Worm (Caenorhabditis elegans) whole organism, L1 larva: ENCODE measurements around the gene str-140.

Experiments used
- C04F5.9 ChIP-seq: sonication (generic microtip); optimal IDR thresholded peaks from 2 replicates; lab custom pipeline; 2016; ENCODE audit warnings: missing genetic modification characterization, missing compliant biosample characterization
- F16B12.6 ChIP-seq: fragments of 150-350 bp; optimal IDR thresholded peaks from 2 replicates; lab custom pipeline; 2014; ENCODE audit warnings: missing biosample characterization, missing genetic modification characterization
- aha-1 ChIP-seq: fragments of 150-350 bp; optimal IDR thresholded peaks from 2 replicates; lab custom pipeline; 2014; ENCODE audit warnings: missing biosample characterization, missing genetic modification characterization
- alr-1 ChIP-seq: fragments of 200-800 bp; sonication (Bioruptor generic); optimal IDR thresholded peaks from 2 replicates; lab custom pipeline; 2018; ENCODE audit warnings: borderline replicate concordance, mild to moderate bottlenecking, missing genetic modification characterization, missing compliant biosample characterization
- ama-1 ChIP-seq: fragments of 150-350 bp; optimal IDR thresholded peaks from 2 replicates; lab custom pipeline; 2014
- ceh-82 ChIP-seq, 3 experiments: fragments of 150-350 bp in 1 of 3; sonication (generic microtip) in 2 of 3; optimal IDR thresholded peaks; 2 replicates each; lab custom pipeline; 2014 to 2017; ENCODE audit warnings: missing biosample characterization in 3 of 3, missing genetic modification characterization in 3 of 3
- ces-1 ChIP-seq: fragments of 150-350 bp; optimal IDR thresholded peaks from 2 replicates; lab custom pipeline; 2014; ENCODE audit warnings: missing biosample characterization, missing genetic modification reagents, missing genetic modification characterization
- dsc-1 ChIP-seq: sonication (generic microtip); optimal IDR thresholded peaks from 2 replicates; lab custom pipeline; 2016; ENCODE audit warnings: mild to moderate bottlenecking, missing genetic modification characterization, missing compliant biosample characterization
- egl-13 ChIP-seq: sonication (generic microtip); optimal IDR thresholded peaks from 2 replicates; lab custom pipeline; 2016; ENCODE audit warnings: missing genotype, missing genetic modification reagents, missing genetic modification characterization, missing compliant biosample characterization
- fkh-10 ChIP-seq: sonication (generic microtip); optimal IDR thresholded peaks from 2 replicates; lab custom pipeline; 2017; ENCODE audit warnings: missing biosample characterization, missing genetic modification reagents, missing genetic modification characterization
- fkh-4 ChIP-seq: sonication (generic microtip); optimal IDR thresholded peaks from 2 replicates; lab custom pipeline; 2016; ENCODE audit warnings: missing compliant biosample characterization, missing genetic modification characterization, borderline replicate concordance
- fkh-8 ChIP-seq: sonication (generic microtip); optimal IDR thresholded peaks from 2 replicates; lab custom pipeline; 2016; ENCODE audit warnings: mild to moderate bottlenecking, missing genetic modification characterization, missing compliant biosample characterization
- hlh-17 ChIP-seq: fragments of 200-800 bp; sonication (Bioruptor generic); optimal IDR thresholded peaks from 2 replicates; lab custom pipeline; 2018; ENCODE audit warnings: missing genetic modification characterization, mild to moderate bottlenecking, missing compliant biosample characterization, moderate library complexity, borderline replicate concordance
- isw-1 ChIP-seq: fragments of 200-800 bp; sonication (Bioruptor generic); IDR thresholded peaks from 2 replicates; pipeline ENCODE4 v1.3.6; 2022; ENCODE audit warnings: missing genetic modification characterization, missing compliant biosample characterization
- lin-14 ChIP-seq: fragments of 200-800 bp; sonication (Bioruptor generic); optimal IDR thresholded peaks from 2 replicates; lab custom pipeline; 2018; ENCODE audit warnings: mild to moderate bottlenecking, missing genetic modification characterization, moderate library complexity, missing compliant biosample characterization
- lin-15B ChIP-seq: fragments of 150-350 bp; sonication (generic microtip); optimal IDR thresholded peaks from 3 replicates; lab custom pipeline; 2014; ENCODE audit warnings: missing biosample characterization, missing genetic modification characterization
- lin-39 ChIP-seq: fragments of 150-350 bp; optimal IDR thresholded peaks from 2 replicates; lab custom pipeline; 2014; ENCODE audit warnings: missing biosample characterization, missing genetic modification reagents, missing genetic modification characterization
- mab-9 ChIP-seq: fragments of 200-800 bp; sonication (Bioruptor generic); IDR thresholded peaks from 2 replicates; pipeline ENCODE4 v1.3.6; 2022; ENCODE audit warnings: missing genetic modification reagents, missing genetic modification characterization, missing compliant biosample characterization
- mdl-1 ChIP-seq, 2 experiments: fragments of 150-350 bp; optimal IDR thresholded peaks; 2 replicates each; lab custom pipeline; 2014 to 2017; ENCODE audit warnings: missing biosample characterization in 2 of 2, missing genetic modification characterization in 2 of 2, inconsistent platforms in 1 of 2
- nhr-11 ChIP-seq: fragments of 150-350 bp; optimal IDR thresholded peaks from 2 replicates; lab custom pipeline; 2014; ENCODE audit warnings: missing biosample characterization, missing genetic modification characterization
- nhr-12 ChIP-seq: sonication (generic microtip); optimal IDR thresholded peaks from 2 replicates; lab custom pipeline; 2017; ENCODE audit warnings: missing biosample characterization, missing genetic modification characterization
- nhr-19 ChIP-seq: fragments of 200-800 bp; sonication (Bioruptor generic); conservative IDR thresholded peaks from 2 replicates; pipeline ENCODE4 v1.3.6; 2022; ENCODE audit warnings: missing genetic modification characterization, missing compliant biosample characterization
- nhr-237 ChIP-seq: fragments of 150-350 bp; optimal IDR thresholded peaks from 2 replicates; lab custom pipeline; 2014; ENCODE audit warnings: missing biosample characterization, missing genetic modification characterization
- nhr-28 ChIP-seq: fragments of 150-350 bp; optimal IDR thresholded peaks from 2 replicates; lab custom pipeline; 2014; ENCODE audit warnings: missing biosample characterization, missing genetic modification characterization
- nhr-47 ChIP-seq: sonication (generic microtip); optimal IDR thresholded peaks from 2 replicates; lab custom pipeline; 2016; ENCODE audit warnings: mild to moderate bottlenecking, missing genetic modification characterization, moderate library complexity, missing compliant biosample characterization
- nhr-71 ChIP-seq: sonication (generic microtip); optimal IDR thresholded peaks from 2 replicates; lab custom pipeline; 2016; ENCODE audit warnings: mild to moderate bottlenecking, missing genetic modification characterization, moderate library complexity, missing compliant biosample characterization
- nhr-76 ChIP-seq: sonication (generic microtip); optimal IDR thresholded peaks from 2 replicates; lab custom pipeline; 2017; ENCODE audit warnings: missing biosample characterization, missing genetic modification characterization
- nhr-77 ChIP-seq: fragments of 150-350 bp; optimal IDR thresholded peaks from 2 replicates; lab custom pipeline; 2014; ENCODE audit warnings: missing biosample characterization, missing genetic modification characterization
- nhr-90 ChIP-seq: sonication (generic microtip); optimal IDR thresholded peaks from 2 replicates; lab custom pipeline; 2016; ENCODE audit warnings: mild to moderate bottlenecking, missing genetic modification characterization, missing compliant biosample characterization; ENCODE audit not compliant: poor library complexity
- pag-3 ChIP-seq: sonication (generic microtip); optimal IDR thresholded peaks from 2 replicates; lab custom pipeline; 2017; ENCODE audit warnings: missing genetic modification characterization, mild to moderate bottlenecking, missing compliant biosample characterization, antibody characterized with exemption, borderline replicate concordance; ENCODE audit not compliant: insufficient read depth
- skn-1 ChIP-seq: fragments of 150-350 bp; optimal IDR thresholded peaks from 2 replicates; lab custom pipeline; 2014; ENCODE audit warnings: missing biosample characterization, missing genetic modification characterization
- snpc-4 ChIP-seq: fragments of 150-350 bp; optimal IDR thresholded peaks from 2 replicates; lab custom pipeline; 2014; ENCODE audit warnings: missing biosample characterization, missing genetic modification characterization
- snu-23 ChIP-seq: sonication (generic microtip); optimal IDR thresholded peaks from 2 replicates; lab custom pipeline; 2016; ENCODE audit warnings: missing genetic modification characterization, missing compliant biosample characterization
- sup-37 ChIP-seq: fragments of 200-800 bp; sonication (Bioruptor generic); optimal IDR thresholded peaks from 2 replicates; lab custom pipeline; 2018; ENCODE audit warnings: mild to moderate bottlenecking, missing genetic modification characterization, missing compliant biosample characterization
- tbx-2 ChIP-seq: sonication (generic microtip); optimal IDR thresholded peaks from 2 replicates; lab custom pipeline; 2016; ENCODE audit warnings: missing genetic modification characterization, missing compliant biosample characterization
- tlp-1 ChIP-seq: fragments of 150-350 bp; optimal IDR thresholded peaks from 2 replicates; lab custom pipeline; 2014; ENCODE audit warnings: missing biosample characterization, missing genetic modification characterization
- unc-130 ChIP-seq: fragments of 150-350 bp; optimal IDR thresholded peaks from 2 replicates; lab custom pipeline; 2017; ENCODE audit warnings: missing biosample characterization, missing genetic modification characterization, inconsistent platforms
- unc-86 ChIP-seq: sonication (generic microtip); optimal IDR thresholded peaks from 2 replicates; lab custom pipeline; 2016; ENCODE audit warnings: missing genetic modification characterization, missing compliant biosample characterization
- unc-98 ChIP-seq: fragments of 200-800 bp; sonication (Bioruptor generic); IDR thresholded peaks from 2 replicates; pipeline ENCODE4 v1.3.6; 2022; ENCODE audit warnings: missing genetic modification characterization, missing compliant biosample characterization
- xbp-1 ChIP-seq: sonication (generic microtip); optimal IDR thresholded peaks from 2 replicates; lab custom pipeline; 2016; ENCODE audit warnings: missing genetic modification characterization, missing compliant biosample characterization
- ztf-11 ChIP-seq, 2 experiments: sonication (generic microtip); optimal IDR thresholded peaks; 2 replicates each; lab custom pipeline; 2016 to 2017; ENCODE audit warnings: missing genetic modification characterization in 2 of 2, missing biosample characterization in 1 of 2, missing compliant biosample characterization in 1 of 2

str-140 gene

DNA sequence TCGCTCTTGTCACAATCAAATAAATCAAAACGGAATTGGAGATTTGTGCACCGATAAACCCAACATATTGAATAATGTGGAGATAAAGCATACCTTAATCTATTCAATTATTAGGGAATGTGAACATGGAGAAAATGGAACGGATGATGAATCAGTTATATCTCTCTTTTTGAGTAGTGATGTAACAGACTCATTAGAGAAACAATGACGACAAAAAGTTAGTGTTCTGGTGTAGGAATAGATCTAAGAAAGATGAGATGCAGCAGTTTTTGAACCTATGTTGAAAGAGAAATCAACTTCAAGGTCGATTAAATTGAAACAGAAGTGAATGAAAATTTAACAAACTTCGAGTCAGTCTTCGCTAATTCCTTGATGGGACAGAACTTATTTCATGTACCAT is 27.7 kb upstream of the str-140 start, which contains the start of gene str-146:
Gene str-146, minus strand, starts transcription at position 101 of the 400 bp plus-strand sequence.
- TF ChIP-seq lin-14 (GFP tag; lab: Kevin White, UChicago) (no peak), unc-98 (GFP tag; lab: Robert Waterston, UW) (no peak), nhr-11 (tag; lab: Kevin White, UChicago) (no peak), tlp-1 (tag; lab: Kevin White, UChicago) (no peak), nhr-90 (tag; lab: Kevin White, UChicago) (no peak), tbx-2 (tag; lab: Kevin White, UChicago) (no peak), sup-37 (GFP tag; lab: Kevin White, UChicago) (no peak), dsc-1 (tag; lab: Kevin White, UChicago) (no peak), skn-1 (tag; lab: Kevin White, UChicago) (no peak), xbp-1 (tag; lab: Kevin White, UChicago) (no peak), ces-1 (GFP tag; lab: Kevin White, UChicago) (no peak), egl-13 (no peak), hlh-17 (GFP tag; lab: Kevin White, UChicago) (no peak), mdl-1 (tag; optimal IDR thresholded peaks at IDR 0.05; lab: Kevin White, UChicago) (no peak), unc-86 (tag; lab: Kevin White, UChicago) (no peak), nhr-76 (no peak), nhr-28 (no peak), nhr-47 (tag; lab: Kevin White, UChicago) (no peak)

DNA sequence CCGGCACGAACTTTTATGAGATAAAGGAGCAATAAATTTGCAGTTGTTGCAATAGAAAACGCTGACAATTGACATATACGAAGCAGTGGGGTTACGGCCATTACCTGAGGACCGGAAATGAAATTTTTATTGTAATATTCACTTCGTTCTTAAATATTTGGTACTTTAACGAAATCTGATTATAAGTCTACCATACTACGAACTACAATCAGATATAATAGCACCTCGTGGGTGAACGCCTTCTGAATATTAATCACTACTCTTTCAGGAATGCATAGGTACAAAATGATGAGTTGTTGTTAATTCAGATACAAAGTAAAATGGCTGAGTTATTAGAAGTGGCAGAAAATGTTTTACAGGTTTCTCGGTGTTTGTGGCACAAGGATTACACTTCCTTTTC is 24.7 kb upstream of the str-140 start, which contains the start of gene str-129:
Gene str-129, minus strand, starts transcription at position 101 of the 400 bp plus-strand sequence.
- no peak for TF ChIP-seq nhr-90 (tag; lab: Kevin White, UChicago)
- no peak for TF ChIP-seq unc-98 (GFP tag; lab: Robert Waterston, UW)
- no peak for TF ChIP-seq nhr-76
- no peak for TF ChIP-seq F16B12.6
- no peak for TF ChIP-seq mdl-1 (tag; optimal IDR thresholded peaks at IDR 0.05; lab: Kevin White, UChicago)
- TF ChIP-seq fkh-10, result no peak
- no peak for TF ChIP-seq nhr-77 (tag; lab: Kevin White, UChicago)
- no peak for TF ChIP-seq ama-1 (lab: Kevin White, UChicago)
- TF ChIP-seq nhr-11 (tag; lab: Kevin White, UChicago), result no peak
- TF ChIP-seq aha-1, result no peak
- no peak for TF ChIP-seq fkh-8

DNA sequence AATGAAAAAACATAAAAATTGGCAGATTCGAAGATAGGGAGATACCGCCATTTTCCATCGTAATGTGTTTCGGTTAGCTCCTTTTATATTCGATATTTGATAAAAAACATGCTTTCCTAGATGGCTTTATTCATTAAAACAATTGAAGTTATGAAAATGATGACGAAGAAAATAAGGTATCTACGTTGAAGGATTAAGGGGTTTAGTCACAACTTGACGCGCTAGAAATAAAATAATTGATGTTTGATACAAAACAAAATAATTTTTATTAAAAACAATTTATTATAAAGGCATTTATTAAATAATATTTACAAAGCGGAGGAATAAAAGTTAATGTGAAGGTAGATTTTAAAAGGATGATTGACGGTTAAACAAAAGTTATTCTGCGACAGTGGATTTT is 22.9 kb upstream of the str-140 start, which contains the start of gene str-130:
Gene str-130, minus strand, starts transcription at position 101 of the 400 bp plus-strand sequence.
- TF ChIP-seq fkh-4 (tag; lab: Kevin White, UChicago) (no peak), nhr-12 (tag; lab: Kevin White, UChicago) (no peak), mab-9 (GFP tag; lab: Robert Waterston, UW) (no peak), tbx-2 (tag; lab: Kevin White, UChicago) (no peak), nhr-77 (tag; lab: Kevin White, UChicago) (no peak), isw-1 (GFP tag; lab: Robert Waterston, UW) (no peak), lin-39 (tag; lab: Kevin White, UChicago) (no peak)

DNA sequence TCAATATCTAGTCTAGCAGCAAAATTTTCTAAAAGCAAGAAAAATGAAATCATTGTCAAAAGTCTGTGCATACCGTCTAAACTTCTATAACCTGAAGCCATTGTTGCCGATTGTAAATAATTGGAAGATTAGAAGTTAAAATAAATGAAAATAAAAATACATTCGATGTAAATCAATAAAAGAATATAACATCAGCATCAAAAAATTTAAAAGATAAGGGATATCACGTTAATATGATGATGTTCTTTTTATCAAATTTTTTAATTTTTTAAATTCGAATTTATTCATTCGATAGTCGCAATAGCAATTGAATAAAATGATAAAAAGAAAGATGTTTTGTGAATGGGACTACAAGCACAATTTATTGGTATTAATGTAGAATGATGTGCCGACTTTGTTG is 17.4 kb upstream of the str-140 start, which contains the start of gene C09H5.7:
Gene C09H5.7, minus strand, starts transcription at position 101 of the 400 bp plus-strand sequence.
- TF ChIP-seq snpc-4 (tag; lab: Kevin White, UChicago) (no peak), lin-15B (no peak), nhr-90 (tag; lab: Kevin White, UChicago) (no peak), pag-3 (tag; lab: Kevin White, UChicago) (no peak), ceh-82 (tag; optimal IDR thresholded peaks at IDR 0.05; lab: Kevin White, UChicago) (no peak), nhr-28 (no peak), unc-130 (tag; lab: Kevin White, UChicago) (no peak), tbx-2 (tag; lab: Kevin White, UChicago) (no peak), fkh-10 (no peak), C04F5.9 (no peak), mab-9 (GFP tag; lab: Robert Waterston, UW) (no peak), snu-23 (GFP tag; lab: Kevin White, UChicago) (no peak), nhr-19 (GFP tag; lab: Robert Waterston, UW) (no peak), sup-37 (GFP tag; lab: Kevin White, UChicago) (no peak), nhr-237 (no peak), alr-1 (tag; lab: Kevin White, UChicago) (no peak), nhr-71 (no peak), ztf-11 (tag; optimal IDR thresholded peaks at IDR 0.05; lab: Kevin White, UChicago) (no peak)
